Worm (Caenorhabditis elegans): ENCODE data around the gene nlp-56.

DNA sequence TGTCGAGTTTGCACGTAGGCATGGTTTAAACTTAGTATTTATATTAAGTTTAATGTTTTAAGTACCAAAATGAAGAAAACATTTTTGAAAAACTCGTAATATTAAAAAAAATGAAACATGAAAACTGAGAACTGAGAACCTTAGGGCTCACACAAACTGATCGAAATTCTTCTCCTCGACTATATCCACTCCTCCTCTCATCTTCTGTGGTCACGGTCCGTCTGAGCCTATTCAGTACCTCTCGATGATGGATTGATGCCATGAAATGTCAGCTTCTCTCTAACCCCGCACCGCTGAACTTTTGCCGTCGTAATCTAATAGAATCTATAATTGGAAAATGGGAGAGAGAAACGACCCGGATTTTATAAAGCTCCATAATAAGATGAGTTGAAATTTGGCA is at the start of gene nlp-56:
- TF ChIP-seq T22C8.4 (GFP tag; IDR thresholded peaks at IDR 0.05) (no peak), ztf-23 (GFP tag; IDR thresholded peaks at IDR 0.05) (no peak), med-1 (GFP tag; optimal IDR thresholded peaks at IDR 0.05; ENCODE audit: insufficient read depth) (no peak), tab-1 (GFP tag; IDR thresholded peaks at IDR 0.05) (no peak), flt-1 (GFP tag; IDR thresholded peaks at IDR 0.05) (no peak), ref-1 (GFP tag; conservative IDR thresholded peaks at IDR 0.05) (no peak), klf-2 (GFP tag; conservative IDR thresholded peaks at IDR 0.05) (no peak), cog-1 (tag; optimal IDR thresholded peaks at IDR 0.05) (no peak), ztf-29 (GFP tag; IDR thresholded peaks at IDR 0.05) (no peak)

Data from whole organism, midembryonic.